Worm (Caenorhabditis elegans) whole organism, L4 larva: ENCODE measurements around the gene F58B4.6.

Experiments used
- D1046.2 ChIP-seq: fragments of 200-800 bp; sonication (Bioruptor generic); IDR thresholded peaks from 2 replicates; pipeline ENCODE4 v1.3.6; 2022; ENCODE audit warnings: missing genetic modification characterization, missing compliant biosample characterization
- F26F4.8 ChIP-seq: fragments of 200-800 bp; sonication (Bioruptor generic); conservative IDR thresholded peaks from 2 replicates; pipeline ENCODE4 v1.3.6; 2022; ENCODE audit warnings: missing genetic modification characterization, missing compliant biosample characterization
- F37D6.2 ChIP-seq: sonication (generic microtip); optimal IDR thresholded peaks from 2 replicates; lab custom pipeline; 2016; ENCODE audit warnings: mild to moderate bottlenecking, missing genetic modification characterization, missing compliant biosample characterization
- T20F7.1 ChIP-seq: fragments of 200-800 bp; sonication (Bioruptor generic); optimal IDR thresholded peaks from 2 replicates; lab custom pipeline; 2018; ENCODE audit warnings: mild to moderate bottlenecking, missing genetic modification characterization, missing compliant biosample characterization
- T26A8.4 ChIP-seq: fragments of 200-800 bp; sonication (Bioruptor generic); IDR thresholded peaks from 2 replicates; pipeline ENCODE4 v1.3.6; 2022; ENCODE audit warnings: missing genetic modification characterization, missing compliant biosample characterization
- Y105C5A.15 ChIP-seq: fragments of 200-800 bp; sonication (Bioruptor generic); IDR thresholded peaks from 2 replicates; pipeline ENCODE4 v1.3.6; 2022; ENCODE audit warnings: missing genetic modification characterization, missing compliant biosample characterization
- Y5F2A.4 ChIP-seq: fragments of 200-800 bp; sonication (Bioruptor generic); optimal IDR thresholded peaks from 2 replicates; lab custom pipeline; 2018; ENCODE audit warnings: mild to moderate bottlenecking, missing genetic modification characterization, missing compliant biosample characterization
- ZK337.2 ChIP-seq: fragments of 200-800 bp; sonication (Bioruptor generic); IDR thresholded peaks from 2 replicates; pipeline ENCODE4 v1.3.6; 2022; ENCODE audit warnings: missing genetic modification reagents, missing genetic modification characterization, missing compliant biosample characterization
- aly-2 ChIP-seq: sonication (generic microtip); optimal IDR thresholded peaks from 2 replicates; lab custom pipeline; 2018; ENCODE audit warnings: missing biosample characterization, missing genetic modification characterization
- arid-1 ChIP-seq: fragments of 200-800 bp; sonication (Bioruptor generic); conservative IDR thresholded peaks from 2 replicates; pipeline ENCODE4 v1.3.6; 2022; ENCODE audit warnings: missing genetic modification reagents, missing genetic modification characterization, missing compliant biosample characterization
- attf-4 ChIP-seq: sonication (generic microtip); optimal IDR thresholded peaks from 3 replicates; lab custom pipeline; 2017; ENCODE audit warnings: missing biosample characterization, missing genetic modification characterization
- ceh-62 ChIP-seq: sonication (generic microtip); optimal IDR thresholded peaks from 2 replicates; lab custom pipeline; 2017; ENCODE audit warnings: missing biosample characterization, missing genetic modification characterization
- ceh-82 ChIP-seq: sonication (generic microtip); optimal IDR thresholded peaks from 2 replicates; lab custom pipeline; 2017; ENCODE audit warnings: missing biosample characterization, missing genetic modification characterization
- cey-2 ChIP-seq: sonication (generic microtip); optimal IDR thresholded peaks from 3 replicates; lab custom pipeline; 2017; ENCODE audit warnings: missing genetic modification characterization, mild to moderate bottlenecking, missing compliant biosample characterization, antibody characterized with exemption, borderline replicate concordance; ENCODE audit not compliant: insufficient read depth
- ctbp-1 ChIP-seq: fragments of 200-800 bp; sonication (Bioruptor generic); IDR thresholded peaks from 2 replicates; pipeline ENCODE4 v1.3.6; 2022; ENCODE audit warnings: missing genetic modification reagents, missing genetic modification characterization, missing compliant biosample characterization
- daf-16 ChIP-seq, 3 experiments: sonication (generic microtip); optimal IDR thresholded peaks; 2 replicates each; lab custom pipeline; 2016 to 2017; ENCODE audit warnings: missing genetic modification characterization in 3 of 3, missing genetic modification reagents in 3 of 3, mild to moderate bottlenecking in 2 of 3, missing compliant biosample characterization in 2 of 3, missing biosample characterization in 1 of 3, moderate library complexity in 1 of 3
- dmd-6 ChIP-seq: fragments of 200-800 bp; sonication (Bioruptor generic); IDR thresholded peaks from 2 replicates; pipeline ENCODE4 v1.3.6; 2022; ENCODE audit warnings: missing genetic modification reagents, missing genetic modification characterization, missing compliant biosample characterization
- dmd-9 ChIP-seq: fragments of 200-800 bp; sonication (Bioruptor generic); IDR thresholded peaks from 2 replicates; pipeline ENCODE4 v1.3.6; 2022; ENCODE audit warnings: missing genetic modification reagents, missing genetic modification characterization, missing compliant biosample characterization
- dpl-1 ChIP-seq: fragments of 150-350 bp; optimal IDR thresholded peaks from 2 replicates; lab custom pipeline; 2014; ENCODE audit warnings: missing biosample characterization, missing genetic modification reagents, missing genetic modification characterization
- dve-1 ChIP-seq: sonication (generic microtip); optimal IDR thresholded peaks from 2 replicates; lab custom pipeline; 2017; ENCODE audit warnings: antibody characterized with exemption, mild to moderate bottlenecking, missing genetic modification characterization, missing compliant biosample characterization; ENCODE audit not compliant: insufficient read depth
- egl-27 ChIP-seq: sonication (generic microtip); optimal IDR thresholded peaks from 3 replicates; lab custom pipeline; 2017; ENCODE audit warnings: missing biosample characterization, missing genetic modification reagents, missing genetic modification characterization
- egl-43 ChIP-seq: fragments of 200-800 bp; sonication (Bioruptor generic); IDR thresholded peaks from 2 replicates; pipeline ENCODE4 v1.3.6; 2022; ENCODE audit warnings: missing genetic modification reagents, missing genetic modification characterization, missing compliant biosample characterization
- gei-8 ChIP-seq: fragments of 200-800 bp; sonication (Bioruptor generic); optimal IDR thresholded peaks from 2 replicates; lab custom pipeline; 2018; ENCODE audit warnings: mild to moderate bottlenecking, missing genetic modification characterization, missing compliant biosample characterization
- hif-1 ChIP-seq, 2 experiments: sonication (generic microtip); optimal IDR thresholded peaks; 2 replicates each; lab custom pipeline; 2016 to 2017; ENCODE audit warnings: missing compliant biosample characterization in 2 of 2, missing genetic modification characterization in 2 of 2, missing genetic modification reagents in 2 of 2, missing genotype in 2 of 2, mild to moderate bottlenecking in 1 of 2
- jun-1 ChIP-seq: fragments of 150-350 bp; optimal IDR thresholded peaks from 2 replicates; lab custom pipeline; 2014; ENCODE audit warnings: missing biosample characterization, missing genetic modification reagents, missing genetic modification characterization
- lin-1 ChIP-seq: fragments of 200-800 bp; sonication (Bioruptor generic); IDR thresholded peaks from 2 replicates; pipeline ENCODE4 v1.3.6; 2022; ENCODE audit warnings: missing genetic modification reagents, missing genetic modification characterization, missing compliant biosample characterization
- lin-13 ChIP-seq: fragments of 150-350 bp; optimal IDR thresholded peaks from 2 replicates; lab custom pipeline; 2014; ENCODE audit warnings: missing biosample characterization, missing genetic modification reagents, missing genetic modification characterization
- lin-15B ChIP-seq: fragments of 150-350 bp; sonication (generic microtip); optimal IDR thresholded peaks from 3 replicates; lab custom pipeline; 2014; ENCODE audit warnings: missing biosample characterization, missing genetic modification characterization
- lin-38 ChIP-seq: fragments of 200-800 bp; sonication (Bioruptor generic); IDR thresholded peaks from 2 replicates; pipeline ENCODE4 v1.3.6; 2022; ENCODE audit warnings: missing genetic modification reagents, missing genetic modification characterization, missing compliant biosample characterization
- lin-39 ChIP-seq: fragments of 150-350 bp; optimal IDR thresholded peaks from 2 replicates; lab custom pipeline; 2014; ENCODE audit warnings: missing biosample characterization, missing genetic modification reagents, missing genetic modification characterization
- madf-5 ChIP-seq, 2 experiments: fragments of 200-800 bp; sonication (Bioruptor generic); IDR thresholded peaks; 2 replicates each; pipeline ENCODE4 v1.3.6; 2022; ENCODE audit warnings: missing compliant biosample characterization in 2 of 2, missing genetic modification characterization in 2 of 2
- madf-9 ChIP-seq: fragments of 200-800 bp; sonication (Bioruptor generic); conservative IDR thresholded peaks from 2 replicates; pipeline ENCODE4 v1.3.6; 2022; ENCODE audit warnings: missing genetic modification reagents, missing genetic modification characterization, missing compliant biosample characterization
- mdl-1 ChIP-seq, 2 experiments: fragments of 150-350 bp in 1 of 2; sonication (generic microtip) in 1 of 2; optimal IDR thresholded peaks; 2 replicates each; lab custom pipeline; 2014 to 2017; ENCODE audit warnings: missing biosample characterization in 2 of 2, missing genetic modification characterization in 2 of 2
- mdt-29 ChIP-seq: fragments of 200-800 bp; sonication (Bioruptor generic); IDR thresholded peaks from 2 replicates; pipeline ENCODE4 v1.3.6; 2022; ENCODE audit warnings: missing genetic modification reagents, missing genetic modification characterization, missing compliant biosample characterization
- mes-2 ChIP-seq: sonication (generic microtip); optimal IDR thresholded peaks from 2 replicates; lab custom pipeline; 2016; ENCODE audit warnings: missing genotype, mild to moderate bottlenecking, missing genetic modification characterization, missing compliant biosample characterization; ENCODE audit not compliant: poor library complexity, severe bottlenecking
- mxl-3 ChIP-seq: fragments of 200-800 bp; sonication (Bioruptor generic); optimal IDR thresholded peaks from 2 replicates; lab custom pipeline; 2018; ENCODE audit warnings: mild to moderate bottlenecking, missing genetic modification characterization, missing compliant biosample characterization
- nhr-102 ChIP-seq: sonication (generic microtip); optimal IDR thresholded peaks from 2 replicates; lab custom pipeline; 2016; ENCODE audit warnings: mild to moderate bottlenecking, missing genetic modification characterization, moderate library complexity, missing compliant biosample characterization
- nhr-11 ChIP-seq: fragments of 150-350 bp; optimal IDR thresholded peaks from 2 replicates; lab custom pipeline; 2014; ENCODE audit warnings: missing biosample characterization, missing genetic modification characterization
- nhr-48 ChIP-seq: sonication (generic microtip); optimal IDR thresholded peaks from 2 replicates; lab custom pipeline; 2016; ENCODE audit warnings: mild to moderate bottlenecking, missing genetic modification characterization, missing compliant biosample characterization
- pqm-1 ChIP-seq: sonication (generic microtip); optimal IDR thresholded peaks from 2 replicates; lab custom pipeline; 2017; ENCODE audit warnings: missing biosample characterization, missing genetic modification characterization
- saeg-2 ChIP-seq: fragments of 200-800 bp; sonication (Bioruptor generic); IDR thresholded peaks from 2 replicates; pipeline ENCODE4 v1.3.6; 2022; ENCODE audit warnings: missing genetic modification reagents, missing genetic modification characterization, missing compliant biosample characterization
- sdz-12 ChIP-seq: fragments of 200-800 bp; sonication (Bioruptor generic); optimal IDR thresholded peaks from 2 replicates; lab custom pipeline; 2018; ENCODE audit warnings: mild to moderate bottlenecking, missing genetic modification characterization, missing compliant biosample characterization
- set-16 ChIP-seq: fragments of 200-800 bp; sonication (Bioruptor generic); IDR thresholded peaks from 2 replicates; pipeline ENCODE4 v1.3.6; 2022; ENCODE audit warnings: missing genetic modification reagents, missing genetic modification characterization, missing compliant biosample characterization
- unc-130 ChIP-seq: sonication (generic microtip); optimal IDR thresholded peaks from 2 replicates; lab custom pipeline; 2016; ENCODE audit warnings: missing genetic modification reagents, missing genetic modification characterization, missing compliant biosample characterization
- vab-7 ChIP-seq: fragments of 200-800 bp; sonication (Bioruptor generic); IDR thresholded peaks from 2 replicates; pipeline ENCODE4 v1.3.6; 2022; ENCODE audit warnings: missing genetic modification reagents, missing genetic modification characterization, missing compliant biosample characterization
- zfp-2 ChIP-seq: sonication (generic microtip); optimal IDR thresholded peaks from 2 replicates; lab custom pipeline; 2016; ENCODE audit warnings: mild to moderate bottlenecking, missing genetic modification characterization, missing compliant biosample characterization
- zfp-3 ChIP-seq: fragments of 200-800 bp; sonication (Bioruptor generic); conservative IDR thresholded peaks from 2 replicates; pipeline ENCODE4 v1.3.6; 2022; ENCODE audit warnings: missing genetic modification reagents, missing genetic modification characterization, missing compliant biosample characterization
- zip-11 ChIP-seq: fragments of 200-800 bp; sonication (Bioruptor generic); IDR thresholded peaks from 2 replicates; pipeline ENCODE4 v1.3.6; 2022; ENCODE audit warnings: missing genetic modification characterization, missing compliant biosample characterization
- ztf-11 ChIP-seq: fragments of 150-350 bp; optimal IDR thresholded peaks from 2 replicates; lab custom pipeline; 2014; ENCODE audit warnings: missing biosample characterization, missing genetic modification characterization
- ztf-7 ChIP-seq: fragments of 150-350 bp; optimal IDR thresholded peaks from 2 replicates; lab custom pipeline; 2014; ENCODE audit warnings: missing biosample characterization, missing genetic modification characterization

The F58B4.6 gene

ce11 chrV:10897172-10897571 lies 27.7 kb upstream of the F58B4.6 start (continued):
- TF ChIP-seq zfp-3 (GFP tag; lab: Robert Waterston, UW) (peak; percentile 98), gei-8 (GFP tag; lab: Kevin White, UChicago) (peak; percentile 49), Y105C5A.15 (GFP tag; lab: Robert Waterston, UW) (no peak), lin-13 (GFP tag; lab: Kevin White, UChicago) (peak; percentile 96), set-16 (peak; percentile 68), lin-15B (tag; lab: Kevin White, UChicago) (peak; percentile 93), mes-2 (peak; percentile 99), egl-43 (peak; percentile 94), mxl-3 (GFP tag; lab: Kevin White, UChicago) (peak; percentile 97), dmd-6 (GFP tag; lab: Robert Waterston, UW) (peak; percentile 99), Y5F2A.4 (peak; percentile 67), ctbp-1 (GFP tag; lab: Robert Waterston, UW) (peak; percentile 97), madf-9 (GFP tag; lab: Robert Waterston, UW) (peak; percentile 85), T26A8.4 (GFP tag; lab: Robert Waterston, UW) (peak; percentile 98), lin-39 (tag; lab: Kevin White, UChicago) (no peak), dve-1 (tag; lab: Kevin White, UChicago) (peak; percentile 99), nhr-48 (tag; lab: Kevin White, UChicago) (peak; percentile 96), lin-38 (peak; percentile 98), zfp-2 (peak; percentile 94), F37D6.2 (tag; lab: Kevin White, UChicago) (peak; percentile 94), nhr-102 (tag; lab: Kevin White, UChicago) (peak; percentile 98), sdz-12 (GFP tag; lab: Kevin White, UChicago) (peak; percentile 93), D1046.2 (GFP tag; lab: Robert Waterston, UW) (peak; percentile 96), ZK337.2 (GFP tag; lab: Robert Waterston, UW) (peak; percentile 89), dpl-1 (GFP tag; lab: Kevin White, UChicago) (peak; percentile 100), F26F4.8 (GFP tag; lab: Robert Waterston, UW) (no peak), attf-4 (tag; lab: Kevin White, UChicago) (peak; percentile 39), ceh-62 (tag; lab: Kevin White, UChicago) (no peak), egl-27 (tag; lab: Kevin White, UChicago) (peak; percentile 12), aly-2 (tag; lab: Kevin White, UChicago) (no peak), arid-1 (GFP tag; lab: Robert Waterston, UW) (peak; percentile 96), daf-16 (GFP tag; optimal IDR thresholded peaks at IDR 0.05; lab: Kevin White, UChicago) (peak; percentile 93 to 95), daf-16 (tag; optimal IDR thresholded peaks at IDR 0.05; lab: Kevin White, UChicago) (peak; percentile 81), lin-1 (GFP tag; lab: Robert Waterston, UW) (peak; percentile 97), saeg-2 (GFP tag; lab: Robert Waterston, UW) (peak; percentile 98), cey-2 (tag; lab: Kevin White, UChicago) (peak; percentile 23), vab-7 (GFP tag; lab: Robert Waterston, UW) (peak; percentile 88), pqm-1 (peak; percentile 87), unc-130 (peak; percentile 97), zip-11 (0 out of 2 replicates have a peak, but pooled peaks have one; percentile 12), madf-5 (GFP tag; IDR thresholded peaks at IDR 0.05; lab: Robert Waterston, UW) (peak; percentile 84 to 88), T20F7.1 (GFP tag; lab: Kevin White, UChicago) (peak; percentile 94), jun-1 (tag; lab: Kevin White, UChicago) (peak; percentile 93), nhr-11 (tag; lab: Kevin White, UChicago) (peak; percentile 98), ztf-7 (peak; percentile 92), ceh-82 (tag; lab: Kevin White, UChicago) (no peak), dmd-9 (peak; percentile 84), ztf-11 (tag; lab: Kevin White, UChicago) (peak; percentile 22), mdt-29 (GFP tag; lab: Robert Waterston, UW) (peak; percentile 97), mdl-1 (tag; optimal IDR thresholded peaks at IDR 0.05; lab: Kevin White, UChicago) (peak; percentile 68 to 85), hif-1 (tag; optimal IDR thresholded peaks at IDR 0.05; lab: Kevin White, UChicago) (peak; percentile 67 to 94)
